Worm (Caenorhabditis elegans) whole organism, early embryonic: ENCODE measurements around the gene pinn-1.
A peak's percentile ranks its signal among the peaks of the same experiment; 100 is the strongest.

Experiments
- B0310.2 ChIP-seq: sonication (generic microtip); optimal IDR thresholded peaks from 2 replicates; lab custom pipeline; 2016; ENCODE audit warnings: mild to moderate bottlenecking, missing genetic modification characterization, missing compliant biosample characterization
- F13C5.2 ChIP-seq: sonication (generic microtip); optimal IDR thresholded peaks from 2 replicates; lab custom pipeline; 2017; ENCODE audit warnings: mild to moderate bottlenecking, missing genetic modification characterization, inconsistent platforms, missing compliant biosample characterization
- aly-1 ChIP-seq: sonication (generic microtip); optimal IDR thresholded peaks from 2 replicates; lab custom pipeline; 2016; ENCODE audit warnings: missing genetic modification characterization, missing compliant biosample characterization
- ama-1 ChIP-seq: fragments of 150-350 bp; optimal IDR thresholded peaks from 2 replicates; lab custom pipeline; 2014
- ceh-13 ChIP-seq: fragments of 200-800 bp; sonication (Bioruptor generic); optimal IDR thresholded peaks from 2 replicates; lab custom pipeline; 2018; ENCODE audit warnings: mild to moderate bottlenecking, missing genetic modification characterization, missing compliant biosample characterization
- ceh-36 ChIP-seq: sonication (generic microtip); optimal IDR thresholded peaks from 2 replicates; lab custom pipeline; 2016; ENCODE audit warnings: missing genetic modification characterization, inconsistent platforms, missing compliant biosample characterization
- ets-7 ChIP-seq: sonication (generic microtip); optimal IDR thresholded peaks from 2 replicates; lab custom pipeline; 2016; ENCODE audit warnings: missing genotype, missing genetic modification characterization, missing compliant biosample characterization
- flt-1 ChIP-seq: fragments of 200-800 bp; sonication (Bioruptor generic); IDR thresholded peaks from 2 replicates; pipeline ENCODE4 v1.3.6; 2022; ENCODE audit warnings: missing genetic modification characterization, missing compliant biosample characterization
- hmbx-1 ChIP-seq: sonication (generic microtip); optimal IDR thresholded peaks from 2 replicates; lab custom pipeline; 2016; ENCODE audit warnings: mild to moderate bottlenecking, missing genetic modification characterization, missing compliant biosample characterization
- hmg-4 ChIP-seq: fragments of 200-800 bp; sonication (Bioruptor generic); optimal IDR thresholded peaks from 2 replicates; lab custom pipeline; 2018; ENCODE audit warnings: mild to moderate bottlenecking, missing genetic modification characterization, missing compliant biosample characterization
- hnd-1 ChIP-seq: sonication (generic microtip); optimal IDR thresholded peaks from 2 replicates; lab custom pipeline; 2016; ENCODE audit warnings: missing genetic modification characterization, missing compliant biosample characterization
- pes-1 ChIP-seq: fragments of 200-800 bp; sonication (Bioruptor generic); IDR thresholded peaks from 2 replicates; pipeline ENCODE4 v1.3.6; 2022; ENCODE audit warnings: missing genetic modification reagents, missing genetic modification characterization, missing compliant biosample characterization
- scrt-1 ChIP-seq: fragments of 200-800 bp; sonication (Bioruptor generic); IDR thresholded peaks from 2 replicates; pipeline ENCODE4 v1.3.6; 2022; ENCODE audit warnings: missing genetic modification characterization, missing compliant biosample characterization
- sea-1 ChIP-seq: fragments of 200-800 bp; sonication (Bioruptor generic); conservative IDR thresholded peaks from 2 replicates; pipeline ENCODE4 v1.3.6; 2022; ENCODE audit warnings: missing genetic modification characterization, missing compliant biosample characterization
- tbx-11 ChIP-seq: fragments of 200-800 bp; sonication (Bioruptor generic); IDR thresholded peaks from 2 replicates; pipeline ENCODE4 v1.3.6; 2022; ENCODE audit warnings: missing genetic modification characterization, missing compliant biosample characterization
- tbx-37 ChIP-seq: fragments of 200-800 bp; sonication (Bioruptor generic); conservative IDR thresholded peaks from 2 replicates; pipeline ENCODE4 v1.3.6; 2022; ENCODE audit warnings: missing genetic modification reagents, missing genetic modification characterization, missing compliant biosample characterization
- tra-4 ChIP-seq: sonication (generic microtip); optimal IDR thresholded peaks from 2 replicates; lab custom pipeline; 2017; ENCODE audit warnings: missing genetic modification characterization, missing compliant biosample characterization

pinn-1 gene

DNA sequence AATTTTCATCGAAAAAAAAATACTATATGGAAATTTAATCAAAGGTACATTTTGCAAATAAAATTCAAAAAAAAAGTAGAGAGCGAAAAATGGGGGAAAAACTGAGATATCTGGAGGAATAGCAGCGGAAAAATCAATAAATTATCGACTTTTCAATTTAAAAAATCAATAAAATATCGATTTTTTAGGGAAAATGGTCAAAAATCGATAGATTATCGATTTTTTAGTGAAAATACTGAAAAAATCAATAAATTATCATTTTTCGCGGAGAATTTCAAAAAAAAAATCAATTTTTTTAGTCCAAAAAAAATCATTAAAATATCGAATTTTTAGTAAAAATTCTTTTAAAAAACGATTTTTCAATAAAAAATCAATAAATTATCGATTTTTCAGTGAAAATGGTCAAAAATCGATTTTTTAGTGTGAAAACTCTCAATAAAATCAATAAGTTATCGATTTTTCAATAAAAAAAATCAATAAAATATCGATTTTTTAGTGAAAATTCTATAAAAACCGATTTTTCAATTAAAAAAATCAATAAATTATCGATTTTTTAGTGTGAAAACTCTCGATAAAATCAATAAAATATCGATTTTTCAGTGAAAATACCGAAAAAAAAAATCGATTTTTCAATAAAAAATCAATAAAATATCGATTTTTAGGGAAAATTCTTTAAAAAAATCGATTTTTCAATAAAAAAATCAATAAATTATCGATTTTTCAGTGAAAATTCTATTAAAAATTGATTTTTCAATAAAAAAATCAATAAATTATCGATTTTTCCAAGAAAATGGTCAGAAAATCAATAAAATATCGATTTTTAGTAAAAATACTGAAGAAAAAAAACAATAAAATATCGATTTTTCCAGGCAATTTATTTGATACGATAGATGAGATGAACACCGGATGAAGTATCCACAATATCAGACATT, 3.0 kb downstream of the pinn-1 start:
- TF ChIP-seq hmg-4 (GFP tag; lab: Kevin White, UChicago) = no peak
- TF ChIP-seq tbx-11 (GFP tag; lab: Robert Waterston, UW) = no peak
- no peak for TF ChIP-seq ama-1 (lab: Kevin White, UChicago)
- TF ChIP-seq ceh-36 (tag; lab: Kevin White, UChicago) = no peak

DNA sequence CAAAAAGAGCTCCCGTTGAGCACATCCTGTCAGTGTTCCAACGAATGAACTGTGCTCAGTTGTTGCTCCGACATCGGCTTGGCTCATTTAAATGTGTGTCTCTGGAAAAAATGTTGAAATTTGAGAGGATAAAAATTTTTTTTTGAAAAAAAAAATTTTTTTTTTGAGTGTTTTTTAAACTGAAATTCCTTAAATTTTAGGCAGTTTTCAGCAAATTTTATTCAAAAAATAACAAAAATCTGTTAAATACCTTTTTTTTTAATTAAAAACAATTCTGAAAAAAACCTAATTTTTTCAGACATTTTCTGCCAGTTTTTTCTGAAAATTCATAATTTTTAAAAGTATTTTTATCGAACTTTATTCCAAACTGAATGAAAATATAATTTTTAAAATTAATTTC, 4.0 kb downstream of the pinn-1 start, which contains the start of gene pigw-1:
TSS of gene pigw-1 (minus strand) at position 101 of the 400 bp plus-strand sequence.
- TF ChIP-seq flt-1 (GFP tag; lab: Robert Waterston, UW) = no peak
- TF ChIP-seq aly-1 = no peak
- no peak for TF ChIP-seq pes-1
- TF ChIP-seq ets-7 (tag; lab: Kevin White, UChicago) = no peak
- TF ChIP-seq tbx-37 (GFP tag; lab: Robert Waterston, UW) = no peak
- TF ChIP-seq hmg-4 (GFP tag; lab: Kevin White, UChicago) = no peak
- no peak for TF ChIP-seq ceh-13 (GFP tag; lab: Kevin White, UChicago)
- no peak for TF ChIP-seq tbx-11 (GFP tag; lab: Robert Waterston, UW)
- no peak for TF ChIP-seq ceh-36 (tag; lab: Kevin White, UChicago)
- no peak for TF ChIP-seq tra-4 (tag; lab: Kevin White, UChicago)
- no peak for TF ChIP-seq sea-1 (GFP tag; lab: Robert Waterston, UW)
- no peak for TF ChIP-seq F13C5.2
- no peak for TF ChIP-seq scrt-1 (GFP tag; lab: Robert Waterston, UW)
- TF ChIP-seq hnd-1 = no peak
- no peak for TF ChIP-seq ama-1 (lab: Kevin White, UChicago)

DNA sequence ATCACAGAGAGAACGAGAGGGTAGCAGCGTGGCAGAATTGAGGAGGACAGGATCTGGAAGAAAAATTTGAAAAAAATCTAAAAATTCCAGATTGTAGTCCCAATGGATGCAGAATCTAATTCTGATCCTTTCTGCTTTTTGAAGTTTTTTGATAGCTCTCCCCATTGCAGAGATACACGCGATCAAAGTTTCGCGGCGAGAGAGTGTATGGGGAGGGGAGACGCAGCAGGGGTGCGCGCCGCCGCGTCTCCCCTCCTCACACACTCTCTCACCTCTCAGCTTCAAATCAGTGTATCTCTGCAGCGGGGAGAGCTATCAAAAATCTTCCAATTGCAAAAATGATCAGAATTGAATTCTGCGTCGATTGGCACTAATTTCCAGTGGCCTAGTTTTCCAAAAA, 7.7 kb downstream of the pinn-1 start:
- no peak; the same call in 1 of the 2 replicates for TF ChIP-seq pes-1
- TF ChIP-seq tbx-11 (GFP tag; lab: Robert Waterston, UW) = no peak
- peak; percentile 29; the same call in 1 of the 2 replicates for TF ChIP-seq flt-1 (GFP tag; lab: Robert Waterston, UW)

DNA sequence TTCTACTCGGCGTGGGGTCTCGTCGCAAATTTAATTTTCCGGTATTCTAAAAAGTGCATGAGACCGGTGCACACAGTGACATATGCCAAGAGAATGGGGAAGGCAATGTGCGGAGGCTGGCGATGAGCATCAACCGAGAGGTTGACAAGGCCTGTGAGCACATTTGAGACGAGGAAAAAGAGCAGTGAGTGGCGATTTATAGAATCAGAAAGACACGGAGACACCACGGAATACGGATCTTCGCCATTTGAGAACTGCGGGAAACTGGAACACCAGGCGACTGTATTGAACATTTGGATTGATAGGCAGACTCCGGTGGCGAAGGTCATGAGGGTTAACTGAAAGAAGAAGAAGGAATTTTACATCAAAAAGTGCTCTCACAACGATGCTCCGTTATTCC, 9.9 kb downstream of the pinn-1 start:
- no peak for TF ChIP-seq ets-7 (tag; lab: Kevin White, UChicago)
- no peak for TF ChIP-seq tra-4 (tag; lab: Kevin White, UChicago)
- TF ChIP-seq aly-1 = no peak
- TF ChIP-seq ama-1 (lab: Kevin White, UChicago) = no peak
- no peak for TF ChIP-seq F13C5.2
- TF ChIP-seq tbx-37 (GFP tag; lab: Robert Waterston, UW) = no peak
- TF ChIP-seq ceh-13 (GFP tag; lab: Kevin White, UChicago) = no peak
- no peak for TF ChIP-seq sea-1 (GFP tag; lab: Robert Waterston, UW)
- no peak for TF ChIP-seq hnd-1
- no peak for TF ChIP-seq pes-1
- TF ChIP-seq ceh-36 (tag; lab: Kevin White, UChicago) = no peak
- no peak for TF ChIP-seq tbx-11 (GFP tag; lab: Robert Waterston, UW)
- no peak for TF ChIP-seq flt-1 (GFP tag; lab: Robert Waterston, UW)
- no peak for TF ChIP-seq hmg-4 (GFP tag; lab: Kevin White, UChicago)
- no peak for TF ChIP-seq B0310.2 (tag; lab: Kevin White, UChicago)
- TF ChIP-seq hmbx-1 = no peak
- no peak for TF ChIP-seq scrt-1 (GFP tag; lab: Robert Waterston, UW)

DNA sequence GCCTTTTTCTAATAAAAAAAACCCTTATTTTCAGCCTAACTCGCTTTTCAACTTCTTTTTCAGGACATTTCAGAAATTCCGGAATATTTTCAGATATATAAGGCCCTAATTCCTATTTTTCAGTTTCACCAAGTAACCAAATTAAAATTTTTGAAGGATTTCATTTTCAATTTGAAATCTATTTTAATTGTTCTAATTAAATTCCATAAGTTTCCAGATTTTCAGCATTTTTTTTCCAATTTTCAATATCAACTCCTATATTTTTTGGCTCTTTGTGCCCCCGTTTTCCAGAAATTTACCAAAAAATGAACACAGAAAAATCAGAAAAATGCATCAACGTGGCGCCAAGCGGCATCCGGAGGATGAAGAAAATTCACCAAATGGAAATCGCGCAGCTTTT, 14.0 kb downstream of the pinn-1 start, which contains the start of gene Y110A2AL.1:
TSS of gene Y110A2AL.1 (plus strand) at position 301 of the 400 bp plus-strand sequence.
- TF ChIP-seq tbx-11 (GFP tag; lab: Robert Waterston, UW) (no peak), ceh-36 (tag; lab: Kevin White, UChicago) (no peak), pes-1 (no peak), hmg-4 (GFP tag; lab: Kevin White, UChicago) (no peak), sea-1 (GFP tag; lab: Robert Waterston, UW) (no peak), ama-1 (lab: Kevin White, UChicago) (no peak), aly-1 (no peak), F13C5.2 (no peak), hnd-1 (no peak), B0310.2 (tag; lab: Kevin White, UChicago) (no peak), ets-7 (tag; lab: Kevin White, UChicago) (no peak), flt-1 (GFP tag; lab: Robert Waterston, UW) (no peak), tbx-37 (GFP tag; lab: Robert Waterston, UW) (no peak)

DNA sequence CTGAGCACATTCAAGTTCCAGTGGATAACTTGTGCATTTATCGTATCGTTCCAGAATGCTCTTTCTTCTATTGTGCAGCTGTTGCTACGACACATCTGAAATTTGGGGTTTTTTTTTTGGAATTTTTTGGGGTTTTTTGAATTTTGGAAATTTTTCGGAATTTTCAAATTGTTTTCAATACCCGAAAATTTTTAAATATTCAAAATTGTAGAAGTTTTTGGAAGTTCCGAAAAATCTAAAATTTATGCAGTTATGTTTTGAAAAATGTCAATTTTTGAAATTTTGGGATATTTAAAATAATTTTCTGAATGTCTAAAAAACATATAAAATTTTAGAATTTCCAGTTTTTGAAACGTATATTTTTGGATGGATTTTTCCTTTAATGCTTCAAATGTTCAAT, 17.0 kb downstream of the pinn-1 start, which contains the start of gene Y110A2AL.10:
TSS of gene Y110A2AL.10 (minus strand) at position 101 of the 400 bp plus-strand sequence.
- TF ChIP-seq ceh-13 (GFP tag; lab: Kevin White, UChicago) (no peak), ceh-36 (tag; lab: Kevin White, UChicago) (no peak), sea-1 (GFP tag; lab: Robert Waterston, UW) (no peak), hmbx-1 (no peak), tra-4 (tag; lab: Kevin White, UChicago) (no peak), tbx-37 (GFP tag; lab: Robert Waterston, UW) (no peak), scrt-1 (GFP tag; lab: Robert Waterston, UW) (no peak)

DNA sequence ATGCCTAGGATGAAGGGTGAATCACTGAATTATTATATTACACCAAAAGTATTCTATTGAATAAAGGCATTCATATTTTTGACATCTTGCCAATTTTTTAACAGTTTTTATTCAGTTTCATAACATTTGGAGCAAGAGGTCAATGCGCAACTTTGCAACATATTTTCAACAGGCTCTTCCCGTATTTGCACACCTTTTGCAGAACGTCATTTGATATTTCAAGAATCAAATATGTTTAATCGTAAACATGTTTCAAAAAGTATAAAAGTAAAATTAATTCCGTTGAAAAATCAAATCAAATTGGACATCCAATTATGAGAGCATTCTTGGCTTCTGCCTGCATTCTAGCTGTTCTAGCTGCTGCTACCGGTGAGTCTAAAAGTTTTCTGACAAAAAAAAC, 21.1 kb downstream of the pinn-1 start, which contains the start of gene Y110A2AL.2:
TSS of gene Y110A2AL.2 (plus strand) at position 301 of the 400 bp plus-strand sequence.
- TF ChIP-seq ets-7 (tag; lab: Kevin White, UChicago) = no peak
- no peak for TF ChIP-seq F13C5.2
- no peak for TF ChIP-seq tbx-11 (GFP tag; lab: Robert Waterston, UW)
- no peak for TF ChIP-seq ceh-36 (tag; lab: Kevin White, UChicago)
- no peak for TF ChIP-seq B0310.2 (tag; lab: Kevin White, UChicago)
- no peak for TF ChIP-seq tra-4 (tag; lab: Kevin White, UChicago)
- no peak for TF ChIP-seq hnd-1
- TF ChIP-seq hmg-4 (GFP tag; lab: Kevin White, UChicago) = no peak
- TF ChIP-seq ama-1 (lab: Kevin White, UChicago) = no peak
- no peak for TF ChIP-seq sea-1 (GFP tag; lab: Robert Waterston, UW)
- no peak for TF ChIP-seq flt-1 (GFP tag; lab: Robert Waterston, UW)
- no peak for TF ChIP-seq aly-1
- no peak for TF ChIP-seq pes-1
- no peak for TF ChIP-seq tbx-37 (GFP tag; lab: Robert Waterston, UW)
- no peak for TF ChIP-seq scrt-1 (GFP tag; lab: Robert Waterston, UW)
- no peak for TF ChIP-seq hmbx-1
- TF ChIP-seq ceh-13 (GFP tag; lab: Kevin White, UChicago) = no peak
